Fruit fly (Drosophila melanogaster) whole organism, adult: ENCODE data around the gene Ets96B.
A peak's percentile ranks its signal among the peaks of the same experiment; 100 is the strongest.

Source experiments
- CG14711 ChIP-seq: fragments of 200-800 bp; sonication (Bioruptor generic); optimal IDR thresholded peaks from 2 replicates; lab custom pipeline; 2018; ENCODE audit warnings: missing biosample characterization, mild to moderate bottlenecking, missing genetic modification characterization, moderate library complexity
- tj ChIP-seq: fragments of 200-800 bp; sonication (Bioruptor generic); optimal IDR thresholded peaks from 3 replicates; lab custom pipeline; 2017; ENCODE audit warnings: missing biosample characterization, mild to moderate bottlenecking, missing genetic modification characterization, moderate library complexity

Gene Ets96B

dm6 chr3R:24845952-24846848, 58.3 kb downstream of the Ets96B start:
- TF ChIP-seq tj (GFP tag; lab: Kevin White, UChicago) (peak; percentile 84), CG14711 (tag; lab: Kevin White, UChicago) (no peak)
